Fruit fly (Drosophila melanogaster) whole organism, embryonic: ENCODE results near the gene glob3.

Source experiments
- Abd-B ChIP-seq: fragments of 200-800 bp; sonication (Bioruptor generic); optimal IDR thresholded peaks from 2 replicates; lab custom pipeline; 2018; ENCODE audit warnings: missing biosample characterization, mild to moderate bottlenecking, missing genetic modification characterization, moderate library complexity
- B-H2 ChIP-seq: fragments of 200-800 bp; sonication (Bioruptor generic); optimal IDR thresholded peaks from 2 replicates; lab custom pipeline; 2018; ENCODE audit warnings: missing biosample characterization, mild to moderate bottlenecking, missing genetic modification characterization
- CG10147 ChIP-seq: fragments of 200-800 bp; sonication (Bioruptor generic); optimal IDR thresholded peaks from 2 replicates; lab custom pipeline; 2019; ENCODE audit warnings: missing biosample characterization, mild to moderate bottlenecking, missing genetic modification characterization, moderate library complexity
- CG1024 ChIP-seq: fragments of 200-800 bp; sonication (Bioruptor generic); IDR thresholded peaks from 2 replicates; pipeline ENCODE4 v1.3.6; 2022; ENCODE audit warnings: missing biosample characterization, missing genetic modification characterization
- CG11085 ChIP-seq: fragments of 200-800 bp; sonication (Bioruptor generic); IDR thresholded peaks from 2 replicates; pipeline ENCODE4 v1.3.6; 2022; ENCODE audit warnings: missing biosample characterization, missing genetic modification characterization
- CG12155 ChIP-seq: fragments of 200-800 bp; sonication (Bioruptor generic); optimal IDR thresholded peaks from 3 replicates; lab custom pipeline; 2016; ENCODE audit warnings: missing biosample characterization, missing genetic modification characterization
- CG13894 ChIP-seq: fragments of 200-800 bp; sonication (Bioruptor generic); optimal IDR thresholded peaks from 3 replicates; lab custom pipeline; 2018; ENCODE audit warnings: missing biosample characterization, mild to moderate bottlenecking, missing genetic modification characterization, moderate library complexity
- CG15269 ChIP-seq: fragments of 200-800 bp; sonication (Bioruptor generic); optimal IDR thresholded peaks from 2 replicates; lab custom pipeline; 2018; ENCODE audit warnings: missing biosample characterization, mild to moderate bottlenecking, missing genetic modification characterization, moderate library complexity
- CG30403 ChIP-seq: fragments of 200-800 bp; sonication (Bioruptor generic); optimal IDR thresholded peaks from 3 replicates; lab custom pipeline; 2016; ENCODE audit warnings: missing biosample characterization, missing genetic modification characterization
- CG3838 ChIP-seq: fragments of 200-800 bp; sonication (Bioruptor generic); optimal IDR thresholded peaks from 3 replicates; lab custom pipeline; 2016; ENCODE audit warnings: missing biosample characterization, missing genetic modification characterization
- CG42726 ChIP-seq: fragments of 200-800 bp; sonication (Bioruptor generic); IDR thresholded peaks from 2 replicates; pipeline ENCODE4 v1.3.6; 2022; ENCODE audit warnings: missing biosample characterization, missing genetic modification characterization; ENCODE audit not compliant: partially characterized antibody
- CG43689 ChIP-seq: fragments of 200-800 bp; sonication (Bioruptor generic); IDR thresholded peaks from 2 replicates; pipeline ENCODE4 v1.3.6; 2022; ENCODE audit warnings: missing biosample characterization, missing genetic modification characterization
- CG7357 ChIP-seq: fragments of 200-800 bp; sonication (Bioruptor generic); IDR thresholded peaks from 3 replicates; pipeline ENCODE4 v1.3.6; 2022; ENCODE audit warnings: missing biosample characterization, missing genetic modification characterization
- CG7372 ChIP-seq: fragments of 200-800 bp; sonication (Bioruptor generic); IDR thresholded peaks from 2 replicates; pipeline ENCODE4 v1.3.6; 2022; ENCODE audit warnings: missing biosample characterization, missing genetic modification characterization
- CG7987 ChIP-seq: fragments of 200-800 bp; sonication (Bioruptor generic); optimal IDR thresholded peaks from 2 replicates; lab custom pipeline; 2018; ENCODE audit warnings: missing biosample characterization, mild to moderate bottlenecking, missing genetic modification characterization, moderate library complexity
- CG8290 ChIP-seq, 3 experiments: fragments of 200-800 bp; sonication (Bioruptor generic); optimal IDR thresholded peaks; 2 replicates each; lab custom pipeline; 2016 to 2019; ENCODE audit warnings: missing biosample characterization in 3 of 3, missing genetic modification characterization in 3 of 3, mild to moderate bottlenecking in 2 of 3, moderate library complexity in 1 of 3
- CG9609 ChIP-seq: fragments of 200-800 bp; sonication (Bioruptor generic); optimal IDR thresholded peaks from 3 replicates; lab custom pipeline; 2016; ENCODE audit warnings: missing biosample characterization, missing genetic modification characterization
- D19A ChIP-seq: fragments of 200-800 bp; optimal IDR thresholded peaks from 3 replicates; lab custom pipeline; 2019; ENCODE audit warnings: missing biosample characterization, mild to moderate bottlenecking, missing genetic modification characterization, moderate library complexity
- Dad ChIP-seq: fragments of 200-800 bp; sonication (Bioruptor generic); optimal IDR thresholded peaks from 3 replicates; lab custom pipeline; 2016; ENCODE audit warnings: missing biosample characterization, missing genetic modification characterization
- Dfd ChIP-seq, 2 experiments: fragments of >200 bp; optimal IDR thresholded peaks; 2 replicates each; lab custom pipeline; 2017; ENCODE audit warnings: missing biosample characterization in 2 of 2, missing genetic modification characterization in 2 of 2
- Doc3 ChIP-seq: fragments of 200-800 bp; sonication (Bioruptor generic); IDR thresholded peaks from 3 replicates; pipeline ENCODE4 v1.3.6; 2022; ENCODE audit warnings: missing biosample characterization, missing genetic modification characterization; ENCODE audit not compliant: partially characterized antibody
- GATAe ChIP-seq: fragments of 200-800 bp; sonication (Bioruptor generic); conservative IDR thresholded peaks from 2 replicates; pipeline ENCODE4 v1.3.6; 2022; ENCODE audit warnings: missing biosample characterization, missing genetic modification characterization
- Hand ChIP-seq: fragments of 200-800 bp; sonication (Bioruptor generic); optimal IDR thresholded peaks from 2 replicates; lab custom pipeline; 2017; ENCODE audit warnings: mild to moderate bottlenecking, missing biosample characterization, missing genetic modification reagents, missing genetic modification characterization
- Jarid2 ChIP-seq: fragments of 200-800 bp; sonication (Bioruptor generic); optimal IDR thresholded peaks from 3 replicates; lab custom pipeline; 2017; ENCODE audit warnings: mild to moderate bottlenecking, missing biosample characterization, missing genetic modification reagents, missing genetic modification characterization
- MTF-1 ChIP-seq: fragments of 200-800 bp; sonication (Bioruptor generic); optimal IDR thresholded peaks from 2 replicates; lab custom pipeline; 2018; ENCODE audit warnings: missing biosample characterization, mild to moderate bottlenecking, missing genetic modification characterization, borderline replicate concordance
- Meics ChIP-seq: fragments of 200-800 bp; sonication (Bioruptor generic); optimal IDR thresholded peaks from 2 replicates; lab custom pipeline; 2017; ENCODE audit warnings: missing biosample characterization, mild to moderate bottlenecking, missing genetic modification characterization
- NC2β ChIP-seq: fragments of 200-800 bp; sonication (Bioruptor generic); optimal IDR thresholded peaks from 2 replicates; lab custom pipeline; 2016; ENCODE audit warnings: missing biosample characterization, missing genetic modification characterization
- Neu2 ChIP-seq: fragments of 200-800 bp; sonication (Bioruptor generic); optimal IDR thresholded peaks from 3 replicates; lab custom pipeline; 2016; ENCODE audit warnings: missing biosample characterization, missing genetic modification characterization, borderline replicate concordance
- Spps ChIP-seq: fragments of 200-800 bp; sonication (Bioruptor generic); optimal IDR thresholded peaks from 2 replicates; lab custom pipeline; 2018; ENCODE audit warnings: missing biosample characterization, mild to moderate bottlenecking, missing genetic modification characterization
- Trl ChIP-seq, 3 experiments: fragments of >200 bp in 2 of 3; fragments of 200-800 bp in 1 of 3; sonication (Bioruptor generic) in 1 of 3; optimal IDR thresholded peaks; 2 replicates in 1 of 3; 3 replicates in 2 of 3; lab custom pipeline; 2016 to 2017; ENCODE audit warnings: missing biosample characterization in 1 of 3, missing genetic modification characterization in 1 of 3
- az2 ChIP-seq: fragments of 200-800 bp; sonication (Bioruptor generic); optimal IDR thresholded peaks from 3 replicates; lab custom pipeline; 2016; ENCODE audit warnings: missing biosample characterization, missing genetic modification characterization
- corto ChIP-seq: fragments of 200-800 bp; sonication (Bioruptor generic); optimal IDR thresholded peaks from 2 replicates; lab custom pipeline; 2016; ENCODE audit warnings: missing biosample characterization, mild to moderate bottlenecking, missing genetic modification characterization, moderate library complexity
- dm ChIP-seq: fragments of 200-800 bp; sonication (Bioruptor generic); optimal IDR thresholded peaks from 3 replicates; lab custom pipeline; 2016; ENCODE audit warnings: missing biosample characterization, missing genetic modification characterization
- dpn ChIP-seq, 2 experiments: fragments of 200-800 bp; sonication (Bioruptor generic); optimal IDR thresholded peaks; 3 replicates each; lab custom pipeline; 2016; ENCODE audit warnings: missing biosample characterization in 2 of 2, missing genetic modification characterization in 2 of 2
- eyg ChIP-seq: fragments of 200-800 bp; sonication (Bioruptor generic); optimal IDR thresholded peaks from 3 replicates; lab custom pipeline; 2016; ENCODE audit warnings: missing biosample characterization, missing genetic modification characterization
- fd96Cb ChIP-seq: fragments of 200-800 bp; sonication (Bioruptor generic); optimal IDR thresholded peaks from 2 replicates; lab custom pipeline; 2018; ENCODE audit warnings: missing biosample characterization, mild to moderate bottlenecking, missing genetic modification characterization, moderate library complexity
- gro ChIP-seq: fragments of 200-800 bp; sonication (Bioruptor generic); optimal IDR thresholded peaks from 2 replicates; lab custom pipeline; 2016; ENCODE audit warnings: missing biosample characterization, missing genetic modification characterization
- gsb-n ChIP-seq: fragments of 200-800 bp; sonication (Bioruptor generic); optimal IDR thresholded peaks from 3 replicates; lab custom pipeline; 2018; ENCODE audit warnings: missing biosample characterization, mild to moderate bottlenecking, missing genetic modification characterization
- gt ChIP-seq: fragments of 200-800 bp; sonication (Bioruptor generic); IDR thresholded peaks from 2 replicates; pipeline ENCODE4 v1.3.6; 2022; ENCODE audit warnings: missing biosample characterization, missing genetic modification characterization
- lab ChIP-seq: fragments of 200-800 bp; sonication (Bioruptor generic); optimal IDR thresholded peaks from 3 replicates; lab custom pipeline; 2017; ENCODE audit warnings: missing biosample characterization, missing genetic modification characterization, mild to moderate bottlenecking, moderate library complexity, missing genetic modification reagents
- lmd ChIP-seq: fragments of 200-800 bp; sonication (Bioruptor generic); IDR thresholded peaks from 2 replicates; pipeline ENCODE4 v1.3.6; 2022; ENCODE audit warnings: missing biosample characterization, missing genetic modification characterization
- mirr ChIP-seq: fragments of 200-800 bp; sonication (Bioruptor generic); optimal IDR thresholded peaks from 3 replicates; lab custom pipeline; 2018; ENCODE audit warnings: missing biosample characterization, mild to moderate bottlenecking, missing genetic modification characterization
- peb ChIP-seq: fragments of 200-800 bp; sonication (Bioruptor generic); IDR thresholded peaks from 2 replicates; pipeline ENCODE4 v1.3.6; 2022; ENCODE audit warnings: missing biosample characterization, missing genetic modification characterization
- pnt ChIP-seq: fragments of 200-800 bp; sonication (Bioruptor generic); optimal IDR thresholded peaks from 3 replicates; lab custom pipeline; 2016; ENCODE audit warnings: missing biosample characterization, missing genetic modification characterization
- psq ChIP-seq: fragments of 200-800 bp; sonication (Bioruptor generic); optimal IDR thresholded peaks from 2 replicates; lab custom pipeline; 2017; ENCODE audit warnings: missing biosample characterization, missing genetic modification characterization
- row ChIP-seq: fragments of 200-800 bp; sonication (Bioruptor generic); IDR thresholded peaks from 3 replicates; pipeline ENCODE4 v1.3.6; 2022; ENCODE audit warnings: missing biosample characterization, missing genetic modification characterization
- sens-2 ChIP-seq: fragments of 200-800 bp; sonication (Bioruptor generic); IDR thresholded peaks from 2 replicates; pipeline ENCODE4 v1.3.6; 2022; ENCODE audit warnings: missing biosample characterization, missing genetic modification characterization
- seq ChIP-seq: fragments of 200-800 bp; sonication (Bioruptor generic); IDR thresholded peaks from 2 replicates; pipeline ENCODE4 v1.3.6; 2022; ENCODE audit warnings: missing biosample characterization, missing genetic modification characterization
- sisA ChIP-seq: fragments of 200-800 bp; sonication (Bioruptor generic); IDR thresholded peaks from 2 replicates; pipeline ENCODE4 v1.3.6; 2022; ENCODE audit warnings: missing biosample characterization, missing genetic modification characterization
- slp2 ChIP-seq: fragments of 200-800 bp; sonication (Bioruptor generic); optimal IDR thresholded peaks from 2 replicates; lab custom pipeline; 2016; ENCODE audit warnings: missing biosample characterization, missing genetic modification characterization
- trem ChIP-seq: fragments of 200-800 bp; optimal IDR thresholded peaks from 3 replicates; lab custom pipeline; 2019; ENCODE audit warnings: missing biosample characterization, mild to moderate bottlenecking, missing genetic modification characterization, moderate library complexity

The glob3 gene

DNA sequence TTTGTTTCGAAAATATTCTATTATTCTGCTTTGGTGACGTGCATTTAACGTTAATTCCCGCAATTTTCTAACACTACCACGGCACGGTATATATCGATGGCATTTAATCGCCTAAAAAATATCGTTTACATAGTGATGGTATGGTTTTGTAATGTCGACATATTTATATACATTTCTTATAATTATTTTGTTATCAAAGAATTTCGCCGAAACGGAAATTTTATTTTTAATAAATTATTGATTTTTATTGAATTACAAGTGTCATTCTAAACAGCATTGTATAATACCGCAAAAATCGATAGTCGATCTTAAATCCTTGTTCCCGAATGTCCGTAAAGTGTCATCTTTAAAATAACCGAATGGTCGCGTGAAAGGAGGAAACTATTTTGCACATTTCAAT lies 5.4 kb upstream of the glob3 start, which contains the start of the genes Sec20 and dgrn (continued):
- TF ChIP-seq gsb-n (tag; lab: Kevin White, UChicago) (no peak), B-H2 (GFP tag; lab: Kevin White, UChicago) (peak; percentile 81), CG43689 (GFP tag; lab: Robert Waterston, UW) (no peak), lab (GFP tag; lab: Kevin White, UChicago) (peak; percentile 71), CG3838 (GFP tag; lab: Kevin White, UChicago) (no peak), Meics (peak; percentile 46), CG13894 (peak; percentile 58), eyg (GFP tag; lab: Kevin White, UChicago) (no peak), CG7372 (GFP tag; lab: Robert Waterston, UW) (no peak), Jarid2 (GFP tag; lab: Kevin White, UChicago) (no peak), GATAe (GFP tag; lab: Robert Waterston, UW) (no peak), CG12155 (peak; percentile 75), psq (peak; percentile 35), sens-2 (GFP tag; lab: Robert Waterston, UW) (no peak), seq (no peak), trem (tag; lab: Kevin White, UChicago) (peak; percentile 95), az2 (GFP tag; lab: Kevin White, UChicago) (peak; percentile 70), CG9609 (GFP tag; lab: Kevin White, UChicago) (peak; percentile 37), slp2 (GFP tag; lab: Kevin White, UChicago) (no peak), CG10147 (GFP tag; lab: Kevin White, UChicago) (peak; percentile 44), Hand (GFP tag; lab: Kevin White, UChicago) (no peak), Dad (no peak), Doc3 (peak; percentile 91), CG8290 (GFP tag; optimal IDR thresholded peaks at IDR 0.05; lab: Kevin White, UChicago) (peak; percentile 69), CG8290 (tag; optimal IDR thresholded peaks at IDR 0.05; lab: Kevin White, UChicago) (no peak), Dfd (GFP tag; optimal IDR thresholded peaks at IDR 0.05; lab: Kevin White, UChicago) (no peak), sisA (GFP tag; lab: Robert Waterston, UW) (peak; percentile 60), CG1024 (GFP tag; lab: Robert Waterston, UW) (no peak), Spps (peak; percentile 36), row (peak; percentile 89), CG15269 (tag; lab: Kevin White, UChicago) (peak; percentile 62), NC2β (GFP tag; lab: Kevin White, UChicago) (no peak), mirr (GFP tag; lab: Kevin White, UChicago) (no peak), fd96Cb (peak; percentile 31), Trl (optimal IDR thresholded peaks at IDR 0.05; lab: Kevin White, UChicago) (no peak), Trl (GFP tag; optimal IDR thresholded peaks at IDR 0.05; lab: Kevin White, UChicago) (peak; percentile 14), CG7357 (GFP tag; lab: Robert Waterston, UW) (no peak), gt (GFP tag; lab: Robert Waterston, UW) (no peak), MTF-1 (GFP tag; lab: Kevin White, UChicago) (no peak), CG7987 (no peak), dm (peak; percentile 48), D19A (tag; lab: Kevin White, UChicago) (peak; percentile 70), lmd (peak; percentile 30; the same call in 1 of the 2 replicates), CG42726 (peak; percentile 87), CG30403 (GFP tag; lab: Kevin White, UChicago) (peak; percentile 84), peb (GFP tag; lab: Robert Waterston, UW) (no peak), Abd-B (GFP tag; lab: Kevin White, UChicago) (peak; percentile 60), gro (peak; percentile 6), pnt (GFP tag; lab: Kevin White, UChicago) (peak; percentile 11), CG11085 (GFP tag; lab: Robert Waterston, UW) (no peak), Neu2 (GFP tag; lab: Kevin White, UChicago) (no peak), dpn (GFP tag; optimal IDR thresholded peaks at IDR 0.05; lab: Kevin White, UChicago) (peak; percentile 64 to 79), corto (GFP tag; lab: Kevin White, UChicago) (peak; percentile 63)
